Fruit fly (Drosophila melanogaster): Measurements from ENCODE around the gene CG13912.

dm6 chr3L:1166266-1166665, 23.1 kb upstream of the CG13912 start:
- no peak for TF ChIP-seq pan (optimal IDR thresholded peaks at IDR 0.05)
- no peak for TF ChIP-seq EcR (GFP tag; optimal IDR thresholded peaks at IDR 0.05)

Measured in whole organism.